Worm (Caenorhabditis elegans) whole organism, L2 larva: ENCODE data around the gene F21C10.9.

Experiments
- C34F6.9 ChIP-seq: fragments of 150-350 bp; optimal IDR thresholded peaks from 2 replicates; lab custom pipeline; 2014; ENCODE audit warnings: missing biosample characterization, missing genetic modification characterization
- F13H6.1 ChIP-seq: sonication (generic microtip); optimal IDR thresholded peaks from 2 replicates; lab custom pipeline; 2016; ENCODE audit warnings: missing genetic modification characterization, missing compliant biosample characterization
- R02D3.7 ChIP-seq: fragments of 150-350 bp; optimal IDR thresholded peaks from 2 replicates; lab custom pipeline; 2014; ENCODE audit warnings: missing biosample characterization, missing genetic modification characterization
- Y55F3AM.14 ChIP-seq: fragments of 200-800 bp; sonication (Bioruptor generic); optimal IDR thresholded peaks from 2 replicates; lab custom pipeline; 2018; ENCODE audit warnings: mild to moderate bottlenecking, missing genetic modification characterization, missing compliant biosample characterization
- alr-1 ChIP-seq: fragments of 150-350 bp; optimal IDR thresholded peaks from 2 replicates; lab custom pipeline; 2014; ENCODE audit warnings: missing biosample characterization, missing genetic modification characterization
- blmp-1 ChIP-seq: sonication (generic microtip); optimal IDR thresholded peaks from 2 replicates; lab custom pipeline; 2017; ENCODE audit warnings: missing genetic modification characterization, mild to moderate bottlenecking, missing compliant biosample characterization, antibody characterized with exemption, moderate library complexity; ENCODE audit not compliant: insufficient read depth
- ceh-16 ChIP-seq: fragments of 150-350 bp; optimal IDR thresholded peaks from 2 replicates; lab custom pipeline; 2014; ENCODE audit warnings: missing biosample characterization, missing genetic modification characterization
- crh-2 ChIP-seq: sonication (generic microtip); optimal IDR thresholded peaks from 2 replicates; lab custom pipeline; 2017; ENCODE audit warnings: missing biosample characterization, missing genetic modification characterization
- dmd-4 ChIP-seq: sonication (generic microtip); optimal IDR thresholded peaks from 2 replicates; lab custom pipeline; 2017; ENCODE audit warnings: missing biosample characterization, missing genetic modification characterization
- egl-27 ChIP-seq: sonication (generic microtip); optimal IDR thresholded peaks from 3 replicates; lab custom pipeline; 2017; ENCODE audit warnings: missing biosample characterization, missing genetic modification reagents, missing genetic modification characterization
- elt-1 ChIP-seq: fragments of 150-350 bp; optimal IDR thresholded peaks from 2 replicates; lab custom pipeline; 2014; ENCODE audit warnings: missing biosample characterization, missing genetic modification characterization
- elt-3 ChIP-seq: sonication (generic microtip); optimal IDR thresholded peaks from 2 replicates; lab custom pipeline; 2017; ENCODE audit warnings: missing biosample characterization, missing genetic modification characterization
- fos-1 ChIP-seq: fragments of 150-350 bp; optimal IDR thresholded peaks from 2 replicates; lab custom pipeline; 2014; ENCODE audit warnings: missing biosample characterization, missing genetic modification characterization
- gmeb-1 ChIP-seq: fragments of 150-350 bp; optimal IDR thresholded peaks from 2 replicates; lab custom pipeline; 2014; ENCODE audit warnings: missing biosample characterization, missing genetic modification characterization
- lin-11 ChIP-seq: fragments of 150-350 bp; sonication (generic microtip); optimal IDR thresholded peaks from 2 replicates; lab custom pipeline; 2014; ENCODE audit warnings: missing biosample characterization, missing genetic modification characterization, inconsistent platforms, mixed read lengths
- lin-13 ChIP-seq: fragments of 150-350 bp; optimal IDR thresholded peaks from 2 replicates; lab custom pipeline; 2014; ENCODE audit warnings: missing biosample characterization, missing genetic modification reagents, missing genetic modification characterization
- lin-39 ChIP-seq: fragments of 150-350 bp; optimal IDR thresholded peaks from 2 replicates; lab custom pipeline; 2014; ENCODE audit warnings: missing biosample characterization, missing genetic modification reagents, missing genetic modification characterization
- lsy-2 ChIP-seq, 2 experiments: fragments of 150-350 bp in 1 of 2; sonication (generic microtip) in 1 of 2; optimal IDR thresholded peaks; 2 replicates each; lab custom pipeline; 2014 to 2017; ENCODE audit warnings: missing biosample characterization in 2 of 2, missing genetic modification characterization in 2 of 2
- mab-5 ChIP-seq: fragments of 150-350 bp; optimal IDR thresholded peaks from 2 replicates; lab custom pipeline; 2014; ENCODE audit warnings: missing biosample characterization, missing genetic modification characterization
- mbf-1 ChIP-seq: sonication (generic microtip); optimal IDR thresholded peaks from 2 replicates; lab custom pipeline; 2017; ENCODE audit warnings: missing biosample characterization, missing genetic modification characterization
- nhr-129 ChIP-seq: fragments of 150-350 bp; optimal IDR thresholded peaks from 2 replicates; lab custom pipeline; 2014; ENCODE audit warnings: missing biosample characterization, missing genetic modification characterization
- nhr-21 ChIP-seq: fragments of 150-350 bp; optimal IDR thresholded peaks from 2 replicates; lab custom pipeline; 2014; ENCODE audit warnings: missing biosample characterization, missing genetic modification characterization
- nhr-237 ChIP-seq: fragments of 150-350 bp; optimal IDR thresholded peaks from 2 replicates; lab custom pipeline; 2014; ENCODE audit warnings: missing biosample characterization, missing genetic modification characterization
- nhr-25 ChIP-seq: fragments of 150-350 bp; sonication (generic microtip); optimal IDR thresholded peaks from 3 replicates; lab custom pipeline; 2014; ENCODE audit warnings: missing biosample characterization, missing genetic modification characterization
- nhr-6 ChIP-seq: fragments of 150-350 bp; optimal IDR thresholded peaks from 2 replicates; lab custom pipeline; 2014; ENCODE audit warnings: missing biosample characterization, missing genetic modification characterization
- nhr-77 ChIP-seq: fragments of 150-350 bp; optimal IDR thresholded peaks from 2 replicates; lab custom pipeline; 2014; ENCODE audit warnings: missing biosample characterization, missing genetic modification characterization
- peb-1 ChIP-seq: fragments of 150-350 bp; optimal IDR thresholded peaks from 2 replicates; lab custom pipeline; 2014; ENCODE audit warnings: missing biosample characterization, missing genetic modification characterization
- skn-1 ChIP-seq: sonication (generic microtip); optimal IDR thresholded peaks from 2 replicates; lab custom pipeline; 2017; ENCODE audit warnings: missing biosample characterization, missing genetic modification characterization
- sma-3 ChIP-seq: sonication (generic microtip); optimal IDR thresholded peaks from 2 replicates; lab custom pipeline; 2016; ENCODE audit warnings: missing genetic modification reagents, missing genetic modification characterization, missing compliant biosample characterization
- sma-9 ChIP-seq, 2 experiments: fragments of 150-350 bp in 1 of 2; sonication (generic microtip) in 1 of 2; optimal IDR thresholded peaks; 2 replicates each; lab custom pipeline; 2014 to 2016; ENCODE audit warnings: missing genetic modification characterization in 2 of 2, mild to moderate bottlenecking in 1 of 2, missing biosample characterization in 1 of 2, missing compliant biosample characterization in 1 of 2, missing genetic modification reagents in 1 of 2, moderate library complexity in 1 of 2
- snpc-4 ChIP-seq: fragments of 150-350 bp; optimal IDR thresholded peaks from 2 replicates; lab custom pipeline; 2014; ENCODE audit warnings: missing biosample characterization, missing genetic modification characterization
- unc-39 ChIP-seq: fragments of 150-350 bp; optimal IDR thresholded peaks from 2 replicates; lab custom pipeline; 2014; ENCODE audit warnings: missing biosample characterization, missing genetic modification characterization
- zag-1 ChIP-seq: fragments of 150-350 bp; optimal IDR thresholded peaks from 2 replicates; lab custom pipeline; 2014; ENCODE audit warnings: missing biosample characterization, missing genetic modification characterization
- ztf-1 ChIP-seq: fragments of 200-800 bp; sonication (Bioruptor generic); conservative IDR thresholded peaks from 2 replicates; pipeline ENCODE4 v1.3.6; 2022; ENCODE audit warnings: missing genetic modification characterization, missing compliant biosample characterization
- ztf-11 ChIP-seq: sonication (generic microtip); optimal IDR thresholded peaks from 2 replicates; lab custom pipeline; 2017; ENCODE audit warnings: missing biosample characterization, missing genetic modification characterization
- ztf-4 ChIP-seq: fragments of 150-350 bp; optimal IDR thresholded peaks from 2 replicates; lab custom pipeline; 2014; ENCODE audit warnings: missing biosample characterization, missing genetic modification characterization

F21C10.9 gene

ce11 chrV:9122004-9122403, 23.5 kb upstream of the F21C10.9 start, which contains the start of gene F21C10.13:
Gene F21C10.13 (plus strand): TSS chrV:9122304.
- TF ChIP-seq zag-1 (tag; lab: Kevin White, UChicago), result no peak
- TF ChIP-seq skn-1 (tag; lab: Kevin White, UChicago), result no peak
- TF ChIP-seq mab-5, result no peak
- TF ChIP-seq gmeb-1, result no peak
- TF ChIP-seq alr-1 (tag; lab: Kevin White, UChicago), result no peak
- TF ChIP-seq ceh-16 (tag; lab: Kevin White, UChicago), result no peak
- TF ChIP-seq nhr-6 (tag; lab: Kevin White, UChicago), result no peak
- TF ChIP-seq crh-2, result no peak
- TF ChIP-seq dmd-4 (tag; lab: Kevin White, UChicago), result no peak

ce11 chrV:9112467-9112866, 14.0 kb upstream of the F21C10.9 start, which contains the start of gene F21C10.7:
Gene F21C10.7 (plus strand): TSS chrV:9112767.
- TF ChIP-seq elt-1 (tag; lab: Kevin White, UChicago) (no peak), R02D3.7 (tag; lab: Kevin White, UChicago) (no peak), lin-39 (tag; lab: Kevin White, UChicago) (no peak), nhr-237 (tag; lab: Kevin White, UChicago) (no peak), crh-2 (no peak), peb-1 (tag; lab: Kevin White, UChicago) (no peak), nhr-21 (tag; lab: Kevin White, UChicago) (no peak), elt-3 (tag; lab: Kevin White, UChicago) (no peak), lsy-2 (tag; optimal IDR thresholded peaks at IDR 0.05; lab: Kevin White, UChicago) (no peak), Y55F3AM.14 (GFP tag; lab: Kevin White, UChicago) (no peak), skn-1 (tag; lab: Kevin White, UChicago) (no peak), mbf-1 (tag; lab: Kevin White, UChicago) (no peak), nhr-25 (tag; lab: Kevin White, UChicago) (no peak), fos-1 (tag; lab: Kevin White, UChicago) (no peak), ztf-1 (GFP tag; lab: Robert Waterston, UW) (no peak), blmp-1 (tag; lab: Kevin White, UChicago) (no peak), lin-11 (no peak), mab-5 (no peak), F13H6.1 (no peak)

- peak; percentile 25 for TF ChIP-seq sma-9 (GFP tag; optimal IDR thresholded peaks at IDR 0.05; lab: Kevin White, UChicago)
- no peak for TF ChIP-seq sma-9 (tag; optimal IDR thresholded peaks at IDR 0.05; lab: Kevin White, UChicago)
- no peak for TF ChIP-seq ztf-4 (tag; lab: Kevin White, UChicago)
- TF ChIP-seq nhr-129 (tag; lab: Kevin White, UChicago), result peak; percentile 46
Observed at ce11 chrV:9111957-9112356, 13.5 kb upstream of the F21C10.9 start.

- TF ChIP-seq lsy-2 (tag; optimal IDR thresholded peaks at IDR 0.05; lab: Kevin White, UChicago) (no peak), mab-5 (no peak), nhr-77 (tag; lab: Kevin White, UChicago) (no peak), fos-1 (tag; lab: Kevin White, UChicago) (no peak), unc-39 (tag; lab: Kevin White, UChicago) (no peak)
Observed at ce11 chrV:9109281-9109680, 10.8 kb upstream of the F21C10.9 start, which contains the start of gene pqn-31. Gene pqn-31 (plus strand): TSS chrV:9109581.

- TF ChIP-seq dmd-4 (tag; lab: Kevin White, UChicago) (no peak), egl-27 (tag; lab: Kevin White, UChicago) (no peak), nhr-237 (tag; lab: Kevin White, UChicago) (no peak), lin-11 (no peak), lin-13 (GFP tag; lab: Kevin White, UChicago) (no peak), unc-39 (tag; lab: Kevin White, UChicago) (no peak), nhr-77 (tag; lab: Kevin White, UChicago) (no peak), fos-1 (tag; lab: Kevin White, UChicago) (no peak), mab-5 (no peak), nhr-6 (tag; lab: Kevin White, UChicago) (no peak), snpc-4 (tag; lab: Kevin White, UChicago) (no peak), C34F6.9 (tag; lab: Kevin White, UChicago) (no peak), nhr-25 (tag; lab: Kevin White, UChicago) (no peak), sma-3 (GFP tag; lab: Kevin White, UChicago) (no peak), ztf-11 (no peak), skn-1 (tag; lab: Kevin White, UChicago) (no peak), mbf-1 (tag; lab: Kevin White, UChicago) (no peak), elt-3 (tag; lab: Kevin White, UChicago) (no peak), Y55F3AM.14 (GFP tag; lab: Kevin White, UChicago) (no peak), alr-1 (tag; lab: Kevin White, UChicago) (no peak)
Observed at ce11 chrV:9108219-9108618, 9.7 kb upstream of the F21C10.9 start, which contains the start of gene F21C10.18. Gene F21C10.18 (plus strand): TSS chrV:9108519.
